Fruit fly (Drosophila melanogaster) whole organism, embryonic: ENCODE results near the gene ci.

Experiments
- Ada2b ChIP-seq: fragments of 200-800 bp; sonication (Bioruptor generic); IDR thresholded peaks from 2 replicates; pipeline ENCODE4 v1.3.6; 2022; ENCODE audit warnings: missing biosample characterization, missing genetic modification characterization
- CG12219 ChIP-seq: fragments of 200-800 bp; sonication (Bioruptor generic); optimal IDR thresholded peaks from 3 replicates; lab custom pipeline; 2018; ENCODE audit warnings: missing biosample characterization, mild to moderate bottlenecking, missing genetic modification characterization
- CG1233 ChIP-seq: fragments of 200-800 bp; sonication (Bioruptor generic); optimal IDR thresholded peaks from 4 replicates; lab custom pipeline; 2018; ENCODE audit warnings: missing biosample characterization, mild to moderate bottlenecking, missing genetic modification characterization
- CG12769 ChIP-seq: fragments of 200-800 bp; sonication (Bioruptor generic); optimal IDR thresholded peaks from 2 replicates; lab custom pipeline; 2019; ENCODE audit warnings: missing biosample characterization, mild to moderate bottlenecking, missing genetic modification characterization, moderate library complexity
- CG13296 ChIP-seq: fragments of 200-800 bp; sonication (Bioruptor generic); optimal IDR thresholded peaks from 3 replicates; lab custom pipeline; 2018; ENCODE audit warnings: missing biosample characterization, mild to moderate bottlenecking, missing genetic modification characterization
- CG15269 ChIP-seq: fragments of 200-800 bp; sonication (Bioruptor generic); optimal IDR thresholded peaks from 2 replicates; lab custom pipeline; 2018; ENCODE audit warnings: missing biosample characterization, mild to moderate bottlenecking, missing genetic modification characterization, moderate library complexity
- CG1602 ChIP-seq: fragments of 200-800 bp; sonication (Bioruptor generic); optimal IDR thresholded peaks from 3 replicates; lab custom pipeline; 2016; ENCODE audit warnings: missing biosample characterization, missing genetic modification characterization
- CG16779 ChIP-seq: fragments of 200-800 bp; sonication (Bioruptor generic); IDR thresholded peaks from 2 replicates; pipeline ENCODE4 v1.3.6; 2022; ENCODE audit warnings: missing biosample characterization, missing genetic modification characterization
- CG17359 ChIP-seq: fragments of 200-800 bp; sonication (Bioruptor generic); optimal IDR thresholded peaks from 3 replicates; lab custom pipeline; 2018; ENCODE audit warnings: missing biosample characterization, mild to moderate bottlenecking, missing genetic modification characterization, moderate library complexity
- CG17912 ChIP-seq: fragments of 200-800 bp; sonication (Bioruptor generic); optimal IDR thresholded peaks from 2 replicates; lab custom pipeline; 2018; ENCODE audit warnings: missing biosample characterization, mild to moderate bottlenecking, missing genetic modification characterization
- CG18476 ChIP-seq: fragments of 200-800 bp; sonication (Bioruptor generic); optimal IDR thresholded peaks from 2 replicates; lab custom pipeline; 2016; ENCODE audit warnings: missing biosample characterization, mild to moderate bottlenecking, missing genetic modification characterization
- CG18764 ChIP-seq: fragments of 200-800 bp; sonication (Bioruptor generic); optimal IDR thresholded peaks from 3 replicates; lab custom pipeline; 2016; ENCODE audit warnings: missing biosample characterization, missing genetic modification characterization
- CG2116 ChIP-seq: fragments of 200-800 bp; sonication (Bioruptor generic); optimal IDR thresholded peaks from 3 replicates; lab custom pipeline; 2018; ENCODE audit warnings: missing biosample characterization, mild to moderate bottlenecking, missing genetic modification characterization
- CG2875 ChIP-seq: fragments of 200-800 bp; sonication (Bioruptor generic); optimal IDR thresholded peaks from 2 replicates; lab custom pipeline; 2017; ENCODE audit warnings: missing biosample characterization, mild to moderate bottlenecking, missing genetic modification characterization, missing genetic modification reagents
- CG32767 ChIP-seq: fragments of 200-800 bp; sonication (Bioruptor generic); IDR thresholded peaks from 2 replicates; pipeline ENCODE4 v1.3.6; 2022; ENCODE audit warnings: missing biosample characterization, missing genetic modification characterization
- CG33557 ChIP-seq: fragments of 200-800 bp; sonication (Bioruptor generic); optimal IDR thresholded peaks from 2 replicates; lab custom pipeline; 2019; ENCODE audit warnings: missing biosample characterization, mild to moderate bottlenecking, missing genetic modification characterization, moderate library complexity
- CG3407 ChIP-seq: fragments of 200-800 bp; sonication (Bioruptor generic); optimal IDR thresholded peaks from 2 replicates; lab custom pipeline; 2018; ENCODE audit warnings: missing biosample characterization, mild to moderate bottlenecking, missing genetic modification characterization
- CG34224 ChIP-seq: fragments of 200-800 bp; sonication (Bioruptor generic); IDR thresholded peaks from 3 replicates; pipeline ENCODE4 v1.3.6; 2022; ENCODE audit warnings: missing biosample characterization, missing genetic modification characterization; ENCODE audit not compliant: partially characterized antibody
- CG43689 ChIP-seq: fragments of 200-800 bp; sonication (Bioruptor generic); IDR thresholded peaks from 2 replicates; pipeline ENCODE4 v1.3.6; 2022; ENCODE audit warnings: missing biosample characterization, missing genetic modification characterization
- CG4707 ChIP-seq: fragments of 200-800 bp; sonication (Bioruptor generic); optimal IDR thresholded peaks from 2 replicates; lab custom pipeline; 2018; ENCODE audit warnings: missing biosample characterization, mild to moderate bottlenecking, missing genetic modification characterization, moderate library complexity
- CG6272 ChIP-seq: fragments of 200-800 bp; sonication (Bioruptor generic); IDR thresholded peaks from 2 replicates; pipeline ENCODE4 v1.3.6; 2022; ENCODE audit warnings: missing biosample characterization, missing genetic modification characterization
- CG6689 ChIP-seq: fragments of 200-800 bp; sonication (Bioruptor generic); IDR thresholded peaks from 2 replicates; pipeline ENCODE4 v1.3.6; 2022; ENCODE audit warnings: missing biosample characterization, missing genetic modification characterization
- CG8765 ChIP-seq: fragments of 200-800 bp; sonication (Bioruptor generic); IDR thresholded peaks from 2 replicates; pipeline ENCODE4 v1.3.6; 2022; ENCODE audit warnings: missing biosample characterization, missing genetic modification characterization
- CrebB ChIP-seq: fragments of 200-800 bp; sonication (Bioruptor generic); optimal IDR thresholded peaks from 3 replicates; lab custom pipeline; 2018; ENCODE audit warnings: missing biosample characterization, mild to moderate bottlenecking, missing genetic modification characterization
- E2f2 ChIP-seq: fragments of 200-800 bp; sonication (Bioruptor generic); IDR thresholded peaks from 2 replicates; pipeline ENCODE4 v1.3.6; 2022; ENCODE audit warnings: missing biosample characterization, missing genetic modification characterization
- GATAe ChIP-seq: fragments of 200-800 bp; sonication (Bioruptor generic); conservative IDR thresholded peaks from 2 replicates; pipeline ENCODE4 v1.3.6; 2022; ENCODE audit warnings: missing biosample characterization, missing genetic modification characterization
- H15 ChIP-seq: fragments of 200-800 bp; sonication (Bioruptor generic); IDR thresholded peaks from 3 replicates; pipeline ENCODE4 v1.3.6; 2022; ENCODE audit warnings: missing biosample characterization, missing genetic modification characterization
- HLH54F ChIP-seq: fragments of 200-800 bp; sonication (Bioruptor generic); optimal IDR thresholded peaks from 3 replicates; lab custom pipeline; 2016; ENCODE audit warnings: missing biosample characterization, missing genetic modification characterization
- Hand ChIP-seq: fragments of 200-800 bp; sonication (Bioruptor generic); optimal IDR thresholded peaks from 2 replicates; lab custom pipeline; 2017; ENCODE audit warnings: mild to moderate bottlenecking, missing biosample characterization, missing genetic modification reagents, missing genetic modification characterization
- Lim3 ChIP-seq: fragments of 200-800 bp; sonication (Bioruptor generic); IDR thresholded peaks from 2 replicates; pipeline ENCODE4 v1.3.6; 2022; ENCODE audit warnings: missing biosample characterization, missing genetic modification characterization
- Mad ChIP-seq: fragments of 200-800 bp; sonication (Bioruptor generic); optimal IDR thresholded peaks from 2 replicates; lab custom pipeline; 2016; ENCODE audit warnings: missing biosample characterization, missing genetic modification characterization
- Xbp1 ChIP-seq: fragments of 200-800 bp; sonication (Bioruptor generic); optimal IDR thresholded peaks from 3 replicates; lab custom pipeline; 2016; ENCODE audit warnings: missing biosample characterization, mild to moderate bottlenecking, missing genetic modification characterization
- ab ChIP-seq: fragments of 200-800 bp; sonication (Bioruptor generic); optimal IDR thresholded peaks from 2 replicates; lab custom pipeline; 2016; ENCODE audit warnings: missing biosample characterization, missing genetic modification characterization
- amos ChIP-seq: fragments of 200-800 bp; sonication (Bioruptor generic); IDR thresholded peaks from 2 replicates; pipeline ENCODE4 v1.3.6; 2022; ENCODE audit warnings: missing biosample characterization, missing genetic modification characterization; ENCODE audit not compliant: partially characterized antibody
- bowl ChIP-seq: fragments of 200-800 bp; sonication (Bioruptor generic); IDR thresholded peaks from 2 replicates; pipeline ENCODE4 v1.3.6; 2022; ENCODE audit warnings: missing biosample characterization, missing genetic modification characterization
- btn ChIP-seq: fragments of 200-800 bp; sonication (Bioruptor generic); optimal IDR thresholded peaks from 2 replicates; lab custom pipeline; 2016; ENCODE audit warnings: missing biosample characterization, missing genetic modification characterization
- cato ChIP-seq: fragments of 200-800 bp; sonication (Bioruptor generic); optimal IDR thresholded peaks from 2 replicates; lab custom pipeline; 2016; ENCODE audit warnings: missing biosample characterization, missing genetic modification characterization, borderline replicate concordance
- chinmo ChIP-seq: fragments of 200-800 bp; sonication (Bioruptor generic); IDR thresholded peaks from 4 replicates; pipeline ENCODE4 v1.3.6; 2022; ENCODE audit warnings: missing biosample characterization, missing genetic modification characterization; ENCODE audit not compliant: partially characterized antibody
- da ChIP-seq: fragments of 200-800 bp; sonication (Bioruptor generic); optimal IDR thresholded peaks from 2 replicates; lab custom pipeline; 2016; ENCODE audit warnings: missing biosample characterization, missing genetic modification characterization
- esg ChIP-seq: fragments of 200-800 bp; sonication (Bioruptor generic); conservative IDR thresholded peaks from 2 replicates; pipeline ENCODE4 v1.3.6; 2022; ENCODE audit warnings: missing biosample characterization, missing genetic modification characterization
- eyg ChIP-seq: fragments of 200-800 bp; sonication (Bioruptor generic); optimal IDR thresholded peaks from 3 replicates; lab custom pipeline; 2016; ENCODE audit warnings: missing biosample characterization, missing genetic modification characterization
- fd3F ChIP-seq: fragments of 200-800 bp; sonication (Bioruptor generic); optimal IDR thresholded peaks from 2 replicates; lab custom pipeline; 2018; ENCODE audit warnings: missing biosample characterization, mild to moderate bottlenecking, missing genetic modification characterization, moderate library complexity
- gce ChIP-seq: fragments of 200-800 bp; sonication (Bioruptor generic); IDR thresholded peaks from 3 replicates; pipeline ENCODE4 v1.3.6; 2022; ENCODE audit warnings: missing biosample characterization, missing genetic modification characterization
- grn ChIP-seq: fragments of 200-800 bp; sonication (Bioruptor generic); optimal IDR thresholded peaks from 3 replicates; lab custom pipeline; 2017; ENCODE audit warnings: missing biosample characterization, missing genetic modification characterization
- knrl ChIP-seq: fragments of 200-800 bp; sonication (Bioruptor generic); IDR thresholded peaks from 3 replicates; pipeline ENCODE4 v1.3.6; 2022; ENCODE audit warnings: missing biosample characterization, missing genetic modification characterization; ENCODE audit not compliant: partially characterized antibody
- luna ChIP-seq: fragments of 200-800 bp; sonication (Bioruptor generic); optimal IDR thresholded peaks from 2 replicates; lab custom pipeline; 2016; ENCODE audit warnings: missing biosample characterization, missing genetic modification characterization
- maf-S ChIP-seq: fragments of 200-800 bp; sonication (Bioruptor generic); optimal IDR thresholded peaks from 2 replicates; lab custom pipeline; 2016; ENCODE audit warnings: missing biosample characterization, missing genetic modification characterization
- ro ChIP-seq: fragments of 200-800 bp; sonication (Bioruptor generic); IDR thresholded peaks from 2 replicates; pipeline ENCODE4 v1.3.6; 2022; ENCODE audit warnings: missing biosample characterization, missing genetic modification characterization
- shn ChIP-seq: fragments of 200-800 bp; sonication (Bioruptor generic); optimal IDR thresholded peaks from 3 replicates; lab custom pipeline; 2016; ENCODE audit warnings: missing biosample characterization, missing genetic modification characterization
- slbo ChIP-seq: fragments of 200-800 bp; sonication (Bioruptor generic); IDR thresholded peaks from 2 replicates; pipeline ENCODE4 v1.3.6; 2022; ENCODE audit warnings: missing biosample characterization, missing genetic modification characterization
- stc ChIP-seq: fragments of 200-800 bp; sonication (Bioruptor generic); IDR thresholded peaks from 2 replicates; pipeline ENCODE4 v1.3.6; 2022; ENCODE audit warnings: missing biosample characterization, missing genetic modification characterization
- z ChIP-seq: fragments of 200-800 bp; sonication (Bioruptor generic); IDR thresholded peaks from 3 replicates; pipeline ENCODE4 v1.3.6; 2022; ENCODE audit warnings: missing biosample characterization, missing genetic modification characterization

Gene ci

DNA sequence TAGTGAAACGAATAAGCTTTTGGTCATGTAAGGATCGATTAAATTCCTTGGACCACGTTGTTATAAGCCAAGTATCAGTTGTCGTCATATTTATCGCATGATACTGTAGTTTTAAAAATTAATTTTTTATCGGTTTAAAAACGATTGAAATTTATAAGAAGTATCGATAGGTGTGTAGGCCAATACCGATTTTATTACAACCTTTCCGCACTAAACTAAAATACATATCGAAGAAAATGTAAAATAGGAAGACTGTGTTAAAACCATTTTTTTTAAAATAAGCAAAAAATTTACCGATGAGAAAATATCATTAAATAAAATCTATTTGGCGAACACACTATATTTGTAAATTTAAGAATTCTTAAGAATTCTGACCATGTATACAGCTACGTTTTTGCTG, 6.5 kb upstream of the ci start (continued):
- no peak; the same call in 1 of the 2 replicates for TF ChIP-seq amos
- no peak for TF ChIP-seq CG1602 (GFP tag; lab: Kevin White, UChicago)
- peak; percentile 83 for TF ChIP-seq CG2116 (GFP tag; lab: Kevin White, UChicago)
- TF ChIP-seq shn (GFP tag; lab: Kevin White, UChicago): no peak
- no peak for TF ChIP-seq btn
- TF ChIP-seq da: no peak
- TF ChIP-seq CG6272 (GFP tag; lab: Robert Waterston, UW): no peak
- TF ChIP-seq bowl (GFP tag; lab: Robert Waterston, UW): no peak
- TF ChIP-seq fd3F: no peak
- TF ChIP-seq CG17359: no peak
- peak; percentile 26 for TF ChIP-seq Xbp1 (GFP tag; lab: Kevin White, UChicago)
- TF ChIP-seq CG12219 (GFP tag; lab: Kevin White, UChicago): no peak
- TF ChIP-seq GATAe (GFP tag; lab: Robert Waterston, UW): no peak
- TF ChIP-seq Hand (GFP tag; lab: Kevin White, UChicago): no peak
- no peak for TF ChIP-seq stc (GFP tag; lab: Robert Waterston, UW)
- TF ChIP-seq ab: no peak
- TF ChIP-seq chinmo: no peak
- TF ChIP-seq CG8765 (GFP tag; lab: Robert Waterston, UW): no peak
- TF ChIP-seq CG13296: no peak
- TF ChIP-seq ro (GFP tag; lab: Robert Waterston, UW): no peak
- TF ChIP-seq slbo: no peak
- TF ChIP-seq CG2875: no peak
- no peak for TF ChIP-seq knrl (GFP tag; lab: Robert Waterston, UW)
- TF ChIP-seq Lim3 (GFP tag; lab: Robert Waterston, UW): no peak
- TF ChIP-seq CG12769: no peak
- no peak for TF ChIP-seq CG17912 (GFP tag; lab: Kevin White, UChicago)
- TF ChIP-seq CG33557 (GFP tag; lab: Kevin White, UChicago): no peak
- TF ChIP-seq cato (GFP tag; lab: Kevin White, UChicago): no peak
- no peak for TF ChIP-seq CG1233 (GFP tag; lab: Kevin White, UChicago)
- no peak for TF ChIP-seq Ada2b (GFP tag; lab: Robert Waterston, UW)
- no peak for TF ChIP-seq CG16779 (GFP tag; lab: Robert Waterston, UW)
- TF ChIP-seq CG3407 (GFP tag; lab: Kevin White, UChicago): no peak
- no peak for TF ChIP-seq grn
- no peak for TF ChIP-seq z
- TF ChIP-seq maf-S: no peak
- TF ChIP-seq Mad (GFP tag; lab: Kevin White, UChicago): no peak
- no peak for TF ChIP-seq HLH54F (GFP tag; lab: Kevin White, UChicago)
- TF ChIP-seq CG43689 (GFP tag; lab: Robert Waterston, UW): no peak
- no peak for TF ChIP-seq CG15269 (tag; lab: Kevin White, UChicago)
- no peak for TF ChIP-seq H15
- no peak for TF ChIP-seq CG4707 (GFP tag; lab: Kevin White, UChicago)
- TF ChIP-seq eyg: no peak
- TF ChIP-seq luna (GFP tag; lab: Kevin White, UChicago): no peak
- TF ChIP-seq CG18764 (GFP tag; lab: Kevin White, UChicago): no peak
- no peak for TF ChIP-seq CG18476
- TF ChIP-seq gce (GFP tag; lab: Robert Waterston, UW): no peak
- no peak for TF ChIP-seq CG6689
- no peak for TF ChIP-seq CrebB (tag; lab: Kevin White, UChicago)
- peak; percentile 67 for TF ChIP-seq E2f2
- TF ChIP-seq esg: no peak
- TF ChIP-seq CG34224 (GFP tag; lab: Robert Waterston, UW): peak; percentile 24; the same call in 2 of the 3 replicates
- TF ChIP-seq CG32767: no peak
